Fruit fly (Drosophila melanogaster): ENCODE measurements around the gene Spag1.

Gene Spag1

dm6 chr3R:26947296-26947880, at the start of gene Spag1 (continued):
- peak; percentile 28 for TF ChIP-seq CG10267 (tag; optimal IDR thresholded peaks at IDR 0.05)
- TF ChIP-seq CG13287 (GFP tag; IDR thresholded peaks at IDR 0.05; ENCODE audit: partially characterized antibody), result peak; percentile 67
- TF ChIP-seq Vsx1 (GFP tag; optimal IDR thresholded peaks at IDR 0.05), result peak; percentile 9
- peak; percentile 8 for TF ChIP-seq CG10147 (GFP tag; optimal IDR thresholded peaks at IDR 0.05)
- peak; percentile 66 for TF ChIP-seq Fer1 (GFP tag; optimal IDR thresholded peaks at IDR 0.05)
- no peak for TF ChIP-seq CG15479 (GFP tag; optimal IDR thresholded peaks at IDR 0.05)
- TF ChIP-seq vnd (GFP tag; IDR thresholded peaks at IDR 0.05; ENCODE audit: partially characterized antibody), result peak; percentile 76; the same call in 2 of the 3 replicates
- TF ChIP-seq CG2202 (tag; optimal IDR thresholded peaks at IDR 0.05), result no peak
- TF ChIP-seq mam (GFP tag; optimal IDR thresholded peaks at IDR 0.05), result no peak
- TF ChIP-seq cad (GFP tag; optimal IDR thresholded peaks at IDR 0.05), result no peak
- TF ChIP-seq CG7987 (GFP tag; optimal IDR thresholded peaks at IDR 0.05), result peak; percentile 2
- peak; percentile 20 for TF ChIP-seq Spps (tag; optimal IDR thresholded peaks at IDR 0.05)
- peak; percentile 82 for TF ChIP-seq amos (GFP tag; IDR thresholded peaks at IDR 0.05; ENCODE audit: partially characterized antibody)
- TF ChIP-seq Blimp-1 (GFP tag; optimal IDR thresholded peaks at IDR 0.05), result peak; percentile 4
- no peak for TF ChIP-seq jumu (GFP tag; optimal IDR thresholded peaks at IDR 0.05)
- peak; percentile 51; the same call in 1 of the 3 replicates for TF ChIP-seq Doc3 (GFP tag; IDR thresholded peaks at IDR 0.05; ENCODE audit: partially characterized antibody)
- peak; percentile 64 for TF ChIP-seq lbe (GFP tag; optimal IDR thresholded peaks at IDR 0.05)
- no peak for TF ChIP-seq dm (GFP tag; optimal IDR thresholded peaks at IDR 0.05)
- TF ChIP-seq HmgD (GFP tag; optimal IDR thresholded peaks at IDR 0.05), result no peak
- peak; percentile 64; the same call in 1 of the 2 replicates for TF ChIP-seq nerfin-2 (GFP tag; IDR thresholded peaks at IDR 0.05; ENCODE audit: partially characterized antibody)
- peak; percentile 46 for TF ChIP-seq Nf-YC (tag; optimal IDR thresholded peaks at IDR 0.05)
- TF ChIP-seq chn (GFP tag; optimal IDR thresholded peaks at IDR 0.05), result no peak
- peak; percentile 68; the same call in 2 of the 3 replicates for TF ChIP-seq CG7963 (GFP tag; IDR thresholded peaks at IDR 0.05; ENCODE audit: partially characterized antibody)
- TF ChIP-seq CG13296 (GFP tag; optimal IDR thresholded peaks at IDR 0.05), result peak; percentile 15
- peak; percentile 30 for TF ChIP-seq unpg (GFP tag; optimal IDR thresholded peaks at IDR 0.05)
- TF ChIP-seq slou (GFP tag; optimal IDR thresholded peaks at IDR 0.05), result no peak
- peak; percentile 29 for TF ChIP-seq Dek (tag; optimal IDR thresholded peaks at IDR 0.05)
- peak; percentile 100 for TF ChIP-seq Bdp1 (GFP tag; optimal IDR thresholded peaks at IDR 0.05)
- TF ChIP-seq crc (GFP tag; optimal IDR thresholded peaks at IDR 0.05), result no peak
- TF ChIP-seq repo (GFP tag; optimal IDR thresholded peaks at IDR 0.05), result no peak
- peak; percentile 67 for TF ChIP-seq unc-4 (GFP tag; IDR thresholded peaks at IDR 0.05; ENCODE audit: partially characterized antibody)
- peak; percentile 30 for TF ChIP-seq PHDP (tag; optimal IDR thresholded peaks at IDR 0.05)
- no peak for TF ChIP-seq Sox102F (GFP tag; optimal IDR thresholded peaks at IDR 0.05)
- peak; percentile 66 for TF ChIP-seq knrl (GFP tag; IDR thresholded peaks at IDR 0.05; ENCODE audit: partially characterized antibody)
- TF ChIP-seq mirr (GFP tag; optimal IDR thresholded peaks at IDR 0.05), result peak; percentile 11
- peak; percentile 61; the same call in 1 of the 2 replicates for TF ChIP-seq crol (GFP tag; IDR thresholded peaks at IDR 0.05)
- TF ChIP-seq pum (GFP tag; optimal IDR thresholded peaks at IDR 0.05), result no peak
- no peak for TF ChIP-seq dan (GFP tag; IDR thresholded peaks at IDR 0.05)
- TF ChIP-seq trem (tag; optimal IDR thresholded peaks at IDR 0.05), result peak; percentile 15
- peak; percentile 24 for TF ChIP-seq CG7556 (GFP tag; optimal IDR thresholded peaks at IDR 0.05)
- TF ChIP-seq Opbp (GFP tag; IDR thresholded peaks at IDR 0.05; ENCODE audit: partially characterized antibody), result peak; percentile 90
- TF ChIP-seq CG3726 (GFP tag; IDR thresholded peaks at IDR 0.05), result no peak
- TF ChIP-seq gfzf (GFP tag; optimal IDR thresholded peaks at IDR 0.05), result no peak
- peak; percentile 7; the same call in 1 of the 2 replicates for TF ChIP-seq stc (GFP tag; IDR thresholded peaks at IDR 0.05)
- peak; percentile 87 for TF ChIP-seq Bgb (GFP tag; IDR thresholded peaks at IDR 0.05; ENCODE audit: partially characterized antibody)
- TF ChIP-seq CG7928 (GFP tag; optimal IDR thresholded peaks at IDR 0.05), result no peak
- peak; percentile 6 for TF ChIP-seq CG10979 (tag; optimal IDR thresholded peaks at IDR 0.05)
- TF ChIP-seq CG34376 (GFP tag; optimal IDR thresholded peaks at IDR 0.05), result peak; percentile 85
